Worm (Caenorhabditis elegans): ENCODE data around the gene cebp-1.

The cebp-1 gene

DNA sequence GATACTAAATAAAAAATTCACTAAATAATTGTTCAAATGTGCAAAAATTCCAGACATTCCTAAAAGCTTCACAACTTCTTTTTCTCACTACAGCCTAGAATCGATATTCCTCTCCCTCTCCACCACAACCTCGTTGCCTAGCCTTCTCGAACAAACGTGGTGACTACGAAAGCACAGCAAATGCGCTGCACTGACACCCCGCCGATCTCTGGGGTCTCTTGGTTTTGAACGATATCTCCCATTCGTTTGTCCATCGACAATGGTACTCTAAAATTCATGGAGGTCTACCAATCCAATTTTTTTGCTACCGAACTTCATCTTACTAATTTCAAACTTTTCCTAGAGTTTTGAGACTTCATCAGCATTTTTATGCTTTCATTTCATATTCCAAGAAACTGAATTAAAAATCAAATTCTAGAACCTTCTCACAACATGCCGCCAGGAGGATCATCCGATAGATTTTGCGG, 3.3 kb downstream of the cebp-1 start, which contains the start of gene W05H7.1 (continued):
- TF ChIP-seq lin-39 (tag; optimal IDR thresholded peaks at IDR 0.05) = no peak
- TF ChIP-seq nhr-25 (tag; optimal IDR thresholded peaks at IDR 0.05; ENCODE audit: borderline replicate concordance, insufficient read depth) = no peak
- peak; percentile 9 for TF ChIP-seq hlh-11 (tag; optimal IDR thresholded peaks at IDR 0.05)
- TF ChIP-seq mes-2 (tag; optimal IDR thresholded peaks at IDR 0.05; ENCODE audit: poor library complexity, severe bottlenecking) = peak; percentile 55
- no peak for TF ChIP-seq zfp-3 (GFP tag; conservative IDR thresholded peaks at IDR 0.05)
- peak; percentile 38 for TF ChIP-seq lin-38 (GFP tag; IDR thresholded peaks at IDR 0.05)
- TF ChIP-seq aly-2 (tag; optimal IDR thresholded peaks at IDR 0.05) = no peak
- TF ChIP-seq Y75B8A.6 (GFP tag; IDR thresholded peaks at IDR 0.05) = no peak
- TF ChIP-seq sdz-12 (GFP tag; optimal IDR thresholded peaks at IDR 0.05) = no peak
- peak; percentile 62 for TF ChIP-seq mep-1 (tag; optimal IDR thresholded peaks at IDR 0.05)
- TF ChIP-seq mdt-29 (GFP tag; IDR thresholded peaks at IDR 0.05) = no peak
- peak; percentile 4 for TF ChIP-seq fkh-10 (GFP tag; optimal IDR thresholded peaks at IDR 0.05)
- TF ChIP-seq rbr-2 (tag; optimal IDR thresholded peaks at IDR 0.05) = no peak
- TF ChIP-seq lir-3 (tag; optimal IDR thresholded peaks at IDR 0.05) = no peak
- TF ChIP-seq zip-2 (tag; optimal IDR thresholded peaks at IDR 0.05) = no peak
- TF ChIP-seq aha-1 (tag) = peak; percentile 94
- TF ChIP-seq ctbp-1 (GFP tag; IDR thresholded peaks at IDR 0.05) = no peak
- TF ChIP-seq ceh-44 (GFP tag; IDR thresholded peaks at IDR 0.05) = no peak
- TF ChIP-seq mxl-3 (GFP tag; optimal IDR thresholded peaks at IDR 0.05) = peak; percentile 56
- TF ChIP-seq ztf-11 (tag; optimal IDR thresholded peaks at IDR 0.05) = no peak
- peak; percentile 41 for TF ChIP-seq nhr-28 (tag; optimal IDR thresholded peaks at IDR 0.05)
- no peak for TF ChIP-seq daf-16 (GFP tag; optimal IDR thresholded peaks at IDR 0.05)
- TF ChIP-seq daf-16 (tag; optimal IDR thresholded peaks at IDR 0.05) = peak; percentile 14
- TF ChIP-seq nhr-41 (GFP tag; IDR thresholded peaks at IDR 0.05) = no peak
- no peak for TF ChIP-seq unc-130 (GFP tag; optimal IDR thresholded peaks at IDR 0.05)
- no peak for TF ChIP-seq php-3 (GFP tag; IDR thresholded peaks at IDR 0.05)
- TF ChIP-seq unc-39 (tag; optimal IDR thresholded peaks at IDR 0.05) = no peak
- TF ChIP-seq ama-1 (optimal IDR thresholded peaks at IDR 0.05) = no peak

- TF ChIP-seq zfp-3 (GFP tag; conservative IDR thresholded peaks at IDR 0.05) (peak; percentile 71; the same call in 1 of the 2 replicates), nhr-42 (GFP tag; IDR thresholded peaks at IDR 0.05) (peak; percentile 87; the same call in 1 of the 2 replicates), nhr-48 (tag; optimal IDR thresholded peaks at IDR 0.05) (peak; percentile 85), fkh-10 (GFP tag; optimal IDR thresholded peaks at IDR 0.05) (peak; percentile 95), saeg-2 (GFP tag; IDR thresholded peaks at IDR 0.05) (peak; percentile 74; the same call in 1 of the 2 replicates), Y5F2A.4 (GFP tag; optimal IDR thresholded peaks at IDR 0.05) (peak; percentile 41), dmd-8 (GFP tag; IDR thresholded peaks at IDR 0.05) (0 out of 2 replicates have a peak, but pooled peaks have one; percentile 17), dpl-1 (GFP tag; optimal IDR thresholded peaks at IDR 0.05) (peak; percentile 72), unc-39 (tag; optimal IDR thresholded peaks at IDR 0.05) (no peak), hlh-11 (tag; optimal IDR thresholded peaks at IDR 0.05) (peak; percentile 99), Y105C5A.15 (GFP tag; IDR thresholded peaks at IDR 0.05) (0 out of 2 replicates have a peak, but pooled peaks have one; percentile 31), vab-7 (GFP tag; IDR thresholded peaks at IDR 0.05) (peak; percentile 43; the same call in 1 of the 2 replicates), snpc-4 (tag; optimal IDR thresholded peaks at IDR 0.05) (no peak), lin-39 (tag; optimal IDR thresholded peaks at IDR 0.05) (no peak), jun-1 (tag; optimal IDR thresholded peaks at IDR 0.05) (peak; percentile 89), zip-11 (GFP tag; IDR thresholded peaks at IDR 0.05) (no peak), tra-1 (GFP tag; IDR thresholded peaks at IDR 0.05) (peak; percentile 81), daf-19 (GFP tag; conservative IDR thresholded peaks at IDR 0.05) (0 out of 2 replicates have a peak, but pooled peaks have one; percentile 60), daf-16 (GFP tag; optimal IDR thresholded peaks at IDR 0.05) (peak; percentile 62 to 79), daf-16 (tag; optimal IDR thresholded peaks at IDR 0.05) (peak; percentile 88), nhr-77 (tag; optimal IDR thresholded peaks at IDR 0.05) (peak; percentile 88), Y48G9A.11 (GFP tag; IDR thresholded peaks at IDR 0.05) (no peak), ceh-28 (tag; optimal IDR thresholded peaks at IDR 0.05) (peak; percentile 72), mdt-29 (GFP tag; IDR thresholded peaks at IDR 0.05) (peak; percentile 76), zfp-2 (tag; optimal IDR thresholded peaks at IDR 0.05) (peak; percentile 65), mes-2 (tag; optimal IDR thresholded peaks at IDR 0.05; ENCODE audit: poor library complexity, severe bottlenecking) (peak; percentile 86), spr-3 (GFP tag; optimal IDR thresholded peaks at IDR 0.05) (peak; percentile 6), lin-1 (GFP tag; IDR thresholded peaks at IDR 0.05) (peak; percentile 81), lin-29 (GFP tag; IDR thresholded peaks at IDR 0.05) (no peak), nhr-11 (tag; optimal IDR thresholded peaks at IDR 0.05) (peak; percentile 94), ztf-7 (tag; optimal IDR thresholded peaks at IDR 0.05) (peak; percentile 83)
Observed at ce11 chrX:1446593-1447141, 7.0 kb downstream of the cebp-1 start, which contains the start of gene zfp-3. Gene zfp-3 (minus strand): TSS chrX:1446643.

Measured in whole organism, L4 larva.